Fruit fly (Drosophila melanogaster) whole organism, prepupa: Measurements from ENCODE around the gene CG13097.

Experiments
- Blimp-1 ChIP-seq: fragments of 200-800 bp; sonication (Bioruptor generic); optimal IDR thresholded peaks from 3 replicates; lab custom pipeline; 2017; ENCODE audit warnings: missing biosample characterization, missing genetic modification characterization, mild to moderate bottlenecking, moderate library complexity, missing genetic modification reagents
- CG10631 ChIP-seq: fragments of 200-800 bp; sonication (Bioruptor generic); optimal IDR thresholded peaks from 2 replicates; lab custom pipeline; 2016; ENCODE audit warnings: missing biosample characterization, missing genetic modification characterization
- CG11902 ChIP-seq: fragments of 200-800 bp; sonication (Bioruptor generic); optimal IDR thresholded peaks from 3 replicates; lab custom pipeline; 2016; ENCODE audit warnings: missing biosample characterization, missing genetic modification characterization
- CG1621 ChIP-seq: fragments of 200-800 bp; sonication (Bioruptor generic); optimal IDR thresholded peaks from 3 replicates; lab custom pipeline; 2018; ENCODE audit warnings: missing biosample characterization, mild to moderate bottlenecking, missing genetic modification characterization
- CG16779 ChIP-seq: fragments of 200-800 bp; sonication (Bioruptor generic); optimal IDR thresholded peaks from 3 replicates; lab custom pipeline; 2017; ENCODE audit warnings: missing biosample characterization, mild to moderate bottlenecking, missing genetic modification characterization
- CG3032 ChIP-seq: fragments of 200-800 bp; optimal IDR thresholded peaks from 2 replicates; lab custom pipeline; 2019; ENCODE audit warnings: missing biosample characterization, mild to moderate bottlenecking, missing genetic modification characterization, moderate library complexity
- CG31627 ChIP-seq: fragments of 200-800 bp; sonication (Bioruptor generic); optimal IDR thresholded peaks from 3 replicates; lab custom pipeline; 2016; ENCODE audit warnings: missing biosample characterization, missing genetic modification characterization
- CG34406 ChIP-seq: fragments of 200-800 bp; sonication (Bioruptor generic); optimal IDR thresholded peaks from 3 replicates; lab custom pipeline; 2016; ENCODE audit warnings: missing biosample characterization, missing genetic modification characterization
- CG3919 ChIP-seq: fragments of 200-800 bp; sonication (Bioruptor generic); optimal IDR thresholded peaks from 3 replicates; lab custom pipeline; 2016; ENCODE audit warnings: missing biosample characterization, missing genetic modification characterization
- CG6163 ChIP-seq: fragments of 200-800 bp; sonication (Bioruptor generic); IDR thresholded peaks from 3 replicates; pipeline ENCODE4 v1.3.6; 2022; ENCODE audit warnings: missing biosample characterization, missing genetic modification characterization
- CG6276 ChIP-seq: fragments of 200-800 bp; sonication (Bioruptor generic); optimal IDR thresholded peaks from 2 replicates; lab custom pipeline; 2017; ENCODE audit warnings: missing biosample characterization, mild to moderate bottlenecking, missing genetic modification characterization
- CG6792 ChIP-seq: fragments of 200-800 bp; sonication (Bioruptor generic); optimal IDR thresholded peaks from 3 replicates; lab custom pipeline; 2016; ENCODE audit warnings: missing biosample characterization, missing genetic modification characterization
- CG6854 ChIP-seq: fragments of 200-800 bp; sonication (Bioruptor generic); optimal IDR thresholded peaks from 2 replicates; lab custom pipeline; 2017; ENCODE audit warnings: missing biosample characterization, mild to moderate bottlenecking, missing genetic modification characterization
- CG7368 ChIP-seq: fragments of 200-800 bp; sonication (Bioruptor generic); optimal IDR thresholded peaks from 3 replicates; lab custom pipeline; 2016; ENCODE audit warnings: missing biosample characterization, missing genetic modification characterization
- CG8119 ChIP-seq: fragments of 200-800 bp; sonication (Bioruptor generic); IDR thresholded peaks from 3 replicates; pipeline ENCODE4 v1.3.6; 2022; ENCODE audit warnings: missing biosample characterization, missing genetic modification characterization
- CG8632 ChIP-seq: fragments of 200-800 bp; sonication (Bioruptor generic); optimal IDR thresholded peaks from 3 replicates; lab custom pipeline; 2016; ENCODE audit warnings: missing biosample characterization, missing genetic modification characterization
- CG9139 ChIP-seq: fragments of 200-800 bp; sonication (Bioruptor generic); optimal IDR thresholded peaks from 3 replicates; lab custom pipeline; 2017; ENCODE audit warnings: missing biosample characterization, mild to moderate bottlenecking, missing genetic modification characterization
- Eip75B ChIP-seq: fragments of 200-800 bp; sonication (Bioruptor generic); optimal IDR thresholded peaks from 3 replicates; lab custom pipeline; 2016; ENCODE audit warnings: missing biosample characterization, missing genetic modification characterization
- Eip78C ChIP-seq: fragments of 200-800 bp; sonication (Bioruptor generic); peaks from one replicate; lab custom pipeline; 2016; ENCODE audit warnings: missing biosample characterization, missing genetic modification characterization
- Eip93F ChIP-seq: fragments of 200-800 bp; sonication (Bioruptor generic); optimal IDR thresholded peaks from 2 replicates; lab custom pipeline; 2016; ENCODE audit warnings: missing biosample characterization, mild to moderate bottlenecking, missing genetic modification characterization
- Ets21C ChIP-seq: fragments of 200-800 bp; sonication (Bioruptor generic); optimal IDR thresholded peaks from 3 replicates; lab custom pipeline; 2016; ENCODE audit warnings: missing biosample characterization, missing genetic modification characterization
- Ets96B ChIP-seq: fragments of 200-800 bp; optimal IDR thresholded peaks from 2 replicates; lab custom pipeline; 2019; ENCODE audit warnings: missing biosample characterization, mild to moderate bottlenecking, missing genetic modification characterization, moderate library complexity
- Gug ChIP-seq: fragments of 200-800 bp; sonication (Bioruptor generic); IDR thresholded peaks from 2 replicates; pipeline ENCODE4 v1.3.6; 2022; ENCODE audit warnings: missing biosample characterization, missing genetic modification characterization
- Hr38 ChIP-seq: sonication (Bioruptor generic); optimal IDR thresholded peaks from 2 replicates; lab custom pipeline; 2016; ENCODE audit warnings: missing biosample characterization, missing genetic modification characterization
- Hr39 ChIP-seq: fragments of 200-800 bp; sonication (Bioruptor generic); optimal IDR thresholded peaks from 2 replicates; lab custom pipeline; 2016; ENCODE audit warnings: missing biosample characterization, missing genetic modification characterization
- Hr4 ChIP-seq: fragments of 200-800 bp; sonication (Bioruptor generic); optimal IDR thresholded peaks from 3 replicates; lab custom pipeline; 2016; ENCODE audit warnings: missing biosample characterization, missing genetic modification characterization
- Lpt ChIP-seq: fragments of 200-800 bp; sonication (Bioruptor generic); optimal IDR thresholded peaks from 3 replicates; lab custom pipeline; 2016; ENCODE audit warnings: missing biosample characterization, missing genetic modification characterization
- Met ChIP-seq: fragments of 200-800 bp; sonication (Bioruptor generic); optimal IDR thresholded peaks from 3 replicates; lab custom pipeline; 2016; ENCODE audit warnings: missing biosample characterization, missing genetic modification characterization
- Smox ChIP-seq: fragments of 200-800 bp; sonication (Bioruptor generic); optimal IDR thresholded peaks from 3 replicates; lab custom pipeline; 2016; ENCODE audit warnings: missing biosample characterization, missing genetic modification characterization
- Sox14 ChIP-seq: fragments of 200-800 bp; sonication (Bioruptor generic); optimal IDR thresholded peaks from 3 replicates; lab custom pipeline; 2016; ENCODE audit warnings: missing biosample characterization, missing genetic modification characterization
- Sox15 ChIP-seq: fragments of 200-800 bp; sonication (Bioruptor generic); optimal IDR thresholded peaks from 3 replicates; lab custom pipeline; 2016; ENCODE audit warnings: missing biosample characterization, missing genetic modification characterization
- achi ChIP-seq: fragments of 200-800 bp; sonication (Bioruptor generic); optimal IDR thresholded peaks from 3 replicates; lab custom pipeline; 2016; ENCODE audit warnings: missing biosample characterization, missing genetic modification characterization
- acj6 ChIP-seq: fragments of 200-800 bp; sonication (Bioruptor generic); optimal IDR thresholded peaks from 3 replicates; lab custom pipeline; 2016; ENCODE audit warnings: missing biosample characterization, missing genetic modification characterization
- cyc ChIP-seq: fragments of 200-800 bp; sonication (Bioruptor generic); optimal IDR thresholded peaks from 3 replicates; lab custom pipeline; 2016; ENCODE audit warnings: missing biosample characterization, missing genetic modification characterization
- dac ChIP-seq: fragments of 200-800 bp; sonication (Bioruptor generic); optimal IDR thresholded peaks from 2 replicates; lab custom pipeline; 2017; ENCODE audit warnings: missing biosample characterization, mild to moderate bottlenecking, missing genetic modification characterization
- dsx ChIP-seq: fragments of 200-800 bp; optimal IDR thresholded peaks from 3 replicates; lab custom pipeline; 2019; ENCODE audit warnings: missing biosample characterization, mild to moderate bottlenecking, missing genetic modification characterization, moderate library complexity; ENCODE audit not compliant: poor library complexity, severe bottlenecking
- esn ChIP-seq: fragments of 200-800 bp; sonication (Bioruptor generic); optimal IDR thresholded peaks from 2 replicates; lab custom pipeline; 2016; ENCODE audit warnings: missing biosample characterization, mild to moderate bottlenecking, missing genetic modification characterization, moderate library complexity
- fd59A ChIP-seq: fragments of 200-800 bp; sonication (Bioruptor generic); optimal IDR thresholded peaks from 2 replicates; lab custom pipeline; 2017; ENCODE audit warnings: missing biosample characterization, mild to moderate bottlenecking, missing genetic modification characterization, missing genetic modification reagents
- fd85E ChIP-seq: fragments of 200-800 bp; sonication (Bioruptor generic); optimal IDR thresholded peaks from 3 replicates; lab custom pipeline; 2016; ENCODE audit warnings: missing biosample characterization, missing genetic modification characterization
- fkh ChIP-seq: fragments of 200-800 bp; sonication (Bioruptor generic); optimal IDR thresholded peaks from 3 replicates; lab custom pipeline; 2017; ENCODE audit warnings: missing biosample characterization, mild to moderate bottlenecking, missing genetic modification characterization, moderate library complexity
- lz ChIP-seq: fragments of 200-800 bp; sonication (Bioruptor generic); optimal IDR thresholded peaks from 3 replicates; lab custom pipeline; 2016; ENCODE audit warnings: missing biosample characterization, missing genetic modification characterization
- net ChIP-seq: fragments of 200-800 bp; sonication (Bioruptor generic); optimal IDR thresholded peaks from 3 replicates; lab custom pipeline; 2016; ENCODE audit warnings: missing biosample characterization, missing genetic modification characterization
- spab ChIP-seq: fragments of 200-800 bp; sonication (Bioruptor generic); optimal IDR thresholded peaks from 2 replicates; lab custom pipeline; 2017; ENCODE audit warnings: missing biosample characterization, mild to moderate bottlenecking, missing genetic modification characterization, missing genetic modification reagents
- ss ChIP-seq, 2 experiments: fragments of 200-800 bp; sonication (Bioruptor generic); optimal IDR thresholded peaks; 2 replicates in 1 of 2; 3 replicates in 1 of 2; lab custom pipeline; 2017 to 2018; ENCODE audit warnings: mild to moderate bottlenecking in 2 of 2, missing biosample characterization in 2 of 2, missing genetic modification characterization in 2 of 2, moderate library complexity in 1 of 2
- svp ChIP-seq: fragments of 200-800 bp; sonication (Bioruptor generic); peaks from one replicate; lab custom pipeline; 2016; ENCODE audit warnings: missing biosample characterization, missing genetic modification characterization
- topi ChIP-seq: fragments of 200-800 bp; sonication (Bioruptor generic); optimal IDR thresholded peaks from 3 replicates; lab custom pipeline; 2016; ENCODE audit warnings: missing biosample characterization, missing genetic modification characterization

Gene CG13097

DNA sequence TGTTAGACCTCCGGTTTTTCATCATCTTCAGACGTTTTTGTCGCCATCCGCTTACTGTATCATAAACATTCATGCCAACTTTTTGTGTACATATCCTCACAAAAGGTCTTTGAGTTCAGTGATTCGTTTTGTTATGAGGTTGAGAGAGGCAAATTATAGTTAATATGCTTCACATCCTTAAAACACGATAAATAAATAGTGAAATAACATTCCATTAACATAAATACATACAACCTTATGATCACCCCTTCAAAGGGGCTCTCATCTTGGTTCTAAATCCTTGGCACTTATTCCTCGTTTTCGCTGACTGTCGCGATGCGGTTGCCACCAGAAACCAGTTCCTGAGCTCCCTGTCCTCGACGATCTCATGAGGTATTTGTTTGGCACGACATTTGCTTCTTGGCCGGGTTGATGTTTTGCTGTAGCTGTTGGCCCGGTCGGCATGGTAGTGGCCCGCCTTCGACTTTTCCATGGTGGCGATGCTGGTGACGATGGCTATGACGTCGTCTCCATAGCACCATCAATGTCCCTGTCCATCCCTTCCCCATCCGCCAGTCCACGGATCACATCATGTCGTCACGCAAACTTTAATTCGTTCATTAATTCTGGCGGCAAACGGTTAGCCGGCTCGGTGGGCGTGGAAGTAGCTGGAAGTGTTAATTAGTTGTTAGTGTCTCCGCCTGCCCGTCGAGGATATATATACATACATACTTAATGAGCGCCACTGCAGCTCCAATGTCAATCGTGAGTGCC, 45.6 kb downstream of the CG13097 start (continued):
- TF ChIP-seq Smox (GFP tag; lab: Kevin White, UChicago) (peak; percentile 29), CG3032 (tag; lab: Kevin White, UChicago) (peak; percentile 21), Met (peak; percentile 48)

DNA sequence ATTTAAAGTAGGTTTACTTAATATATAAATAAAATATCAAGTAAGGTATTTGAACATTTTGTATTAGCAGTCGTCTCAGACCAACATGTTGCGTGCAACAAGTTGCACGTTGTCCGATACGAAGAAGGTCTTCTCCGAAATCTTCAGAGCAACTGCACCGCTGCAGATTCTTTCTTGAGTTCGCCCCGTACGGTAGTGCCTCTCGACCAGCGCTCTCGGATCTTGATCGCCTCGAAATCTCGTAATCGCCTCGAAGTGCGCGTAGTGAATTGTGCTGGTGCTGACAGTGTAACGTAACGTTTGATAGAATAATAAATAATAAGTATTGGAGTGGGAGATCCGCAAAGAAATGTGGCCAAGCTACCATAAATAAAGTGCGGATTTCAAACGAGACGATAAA, 48.0 kb downstream of the CG13097 start, which contains the start of gene dachs:
dachs (plus strand) TSS at position 175 of the 400 bp plus-strand sequence.
- no peak for TF ChIP-seq Blimp-1 (GFP tag; lab: Kevin White, UChicago)
- TF ChIP-seq Eip78C (GFP tag; lab: Kevin White, UChicago) = peak; percentile 50
- TF ChIP-seq svp (GFP tag; lab: Kevin White, UChicago) = peak; percentile 30
- no peak for TF ChIP-seq Sox15 (GFP tag; lab: Kevin White, UChicago)
- no peak for TF ChIP-seq CG1621

DNA sequence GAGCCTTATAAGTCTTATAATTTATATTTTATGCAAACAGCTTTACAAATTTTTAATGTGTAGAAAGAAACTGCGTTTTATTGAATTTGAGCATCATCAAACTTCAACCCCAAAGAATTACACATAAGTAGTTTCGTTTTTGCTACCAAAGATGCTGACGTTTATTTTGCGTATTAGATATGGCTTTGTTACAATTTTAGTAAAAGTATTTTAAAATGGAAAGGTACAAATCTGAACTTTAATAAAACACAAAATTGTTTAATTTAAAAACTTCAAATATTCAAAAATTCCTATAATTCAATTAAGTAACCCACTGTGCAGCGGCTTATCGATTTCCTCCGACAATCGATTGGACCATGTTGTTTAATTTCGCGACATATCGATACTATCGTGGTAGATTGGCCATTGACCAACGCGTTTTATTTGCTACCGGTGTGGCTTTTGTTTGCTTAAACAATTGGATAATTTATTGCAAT, 50.5 kb downstream of the CG13097 start, which contains the start of gene prg:
prg (plus strand) TSS at position 382 of the 476 bp plus-strand sequence.
- TF ChIP-seq CG7368 (peak; percentile 17), CG34406 (peak; percentile 52), esn (GFP tag; lab: Kevin White, UChicago) (peak; percentile 70), ss (GFP tag; optimal IDR thresholded peaks at IDR 0.05; lab: Kevin White, UChicago) (peak; percentile 7 to 54), Hr38 (GFP tag; lab: Kevin White, UChicago) (no peak), CG6792 (GFP tag; lab: Kevin White, UChicago) (peak; percentile 51), achi (GFP tag; lab: Kevin White, UChicago) (peak; percentile 51), fd59A (GFP tag; lab: Kevin White, UChicago) (no peak), Eip75B (GFP tag; lab: Kevin White, UChicago) (peak; percentile 77), CG31627 (GFP tag; lab: Kevin White, UChicago) (peak; percentile 63), acj6 (peak; percentile 48), CG11902 (GFP tag; lab: Kevin White, UChicago) (peak; percentile 49), Ets21C (GFP tag; lab: Kevin White, UChicago) (peak; percentile 45), Hr39 (GFP tag; lab: Kevin White, UChicago) (peak; percentile 52), topi (peak; percentile 75), CG16779 (tag; lab: Kevin White, UChicago) (peak; percentile 9), Ets96B (tag; lab: Kevin White, UChicago) (peak; percentile 67), CG9139 (GFP tag; lab: Kevin White, UChicago) (peak; percentile 0), dsx (GFP tag; lab: Kevin White, UChicago) (peak; percentile 38), CG6276 (GFP tag; lab: Kevin White, UChicago) (peak; percentile 41), lz (GFP tag; lab: Kevin White, UChicago) (peak; percentile 51), cyc (GFP tag; lab: Kevin White, UChicago) (peak; percentile 62), Smox (GFP tag; lab: Kevin White, UChicago) (peak; percentile 73), CG6163 (GFP tag; lab: Robert Waterston, UW) (peak; percentile 42), CG6854 (GFP tag; lab: Kevin White, UChicago) (no peak), CG10631 (GFP tag; lab: Kevin White, UChicago) (peak; percentile 53), net (GFP tag; lab: Kevin White, UChicago) (peak; percentile 49), CG3032 (tag; lab: Kevin White, UChicago) (peak; percentile 41), CG8119 (GFP tag; lab: Robert Waterston, UW) (peak; percentile 56; the same call in 1 of the 3 replicates), Hr4 (GFP tag; lab: Kevin White, UChicago) (peak; percentile 77), CG1621 (peak; percentile 2), fd85E (no peak), dac (GFP tag; lab: Kevin White, UChicago) (no peak), CG3919 (peak; percentile 75), fkh (peak; percentile 75), Gug (no peak), Lpt (GFP tag; lab: Kevin White, UChicago) (peak; percentile 18), CG8632 (GFP tag; lab: Kevin White, UChicago) (peak; percentile 58), spab (GFP tag; lab: Kevin White, UChicago) (no peak), Eip93F (GFP tag; lab: Kevin White, UChicago) (peak; percentile 51), Sox14 (GFP tag; lab: Kevin White, UChicago) (peak; percentile 70)
